Fruit fly (Drosophila melanogaster) whole organism, pupa: ENCODE data around the gene CG31810.

Experiments
- CG10348 ChIP-seq: fragments of 200-800 bp; sonication (Bioruptor generic); IDR thresholded peaks from 2 replicates; pipeline ENCODE4 v1.3.6; 2022; ENCODE audit warnings: missing biosample characterization, missing genetic modification characterization
- CG12605 ChIP-seq: fragments of 200-800 bp; sonication (Bioruptor generic); IDR thresholded peaks from 2 replicates; pipeline ENCODE4 v1.3.6; 2022; ENCODE audit warnings: missing biosample characterization, missing genetic modification characterization
- CG13204 ChIP-seq: fragments of 200-800 bp; sonication (Bioruptor generic); optimal IDR thresholded peaks from 2 replicates; lab custom pipeline; 2018; ENCODE audit warnings: missing biosample characterization, mild to moderate bottlenecking, missing genetic modification characterization, moderate library complexity
- CG14655 ChIP-seq: fragments of 200-800 bp; sonication (Bioruptor generic); optimal IDR thresholded peaks from 3 replicates; lab custom pipeline; 2017; ENCODE audit warnings: mild to moderate bottlenecking, missing biosample characterization, missing genetic modification reagents, missing genetic modification characterization
- CG15710 ChIP-seq: fragments of 200-800 bp; sonication (Bioruptor generic); optimal IDR thresholded peaks from 2 replicates; lab custom pipeline; 2018; ENCODE audit warnings: missing biosample characterization, mild to moderate bottlenecking, missing genetic modification characterization, moderate library complexity
- CG17806 ChIP-seq: fragments of 200-800 bp; sonication (Bioruptor generic); optimal IDR thresholded peaks from 2 replicates; lab custom pipeline; 2018; ENCODE audit warnings: missing biosample characterization, mild to moderate bottlenecking, missing genetic modification characterization, moderate library complexity
- CG32121 ChIP-seq: fragments of 200-800 bp; sonication (Bioruptor generic); IDR thresholded peaks from 2 replicates; pipeline ENCODE4 v1.3.6; 2022; ENCODE audit warnings: missing biosample characterization, missing genetic modification characterization
- CG8159 ChIP-seq: fragments of 200-800 bp; sonication (Bioruptor generic); optimal IDR thresholded peaks from 3 replicates; lab custom pipeline; 2018; ENCODE audit warnings: missing biosample characterization, mild to moderate bottlenecking, missing genetic modification characterization, moderate library complexity
- CG8301 ChIP-seq: fragments of 200-800 bp; sonication (Bioruptor generic); optimal IDR thresholded peaks from 2 replicates; lab custom pipeline; 2018; ENCODE audit warnings: missing biosample characterization, mild to moderate bottlenecking, missing genetic modification characterization
- CG9948 ChIP-seq: fragments of 200-800 bp; sonication (Bioruptor generic); optimal IDR thresholded peaks from 2 replicates; lab custom pipeline; 2018; ENCODE audit warnings: missing biosample characterization, mild to moderate bottlenecking, missing genetic modification characterization, moderate library complexity
- Ets98B ChIP-seq: fragments of 200-800 bp; sonication (Bioruptor generic); IDR thresholded peaks from 2 replicates; pipeline ENCODE4 v1.3.6; 2022; ENCODE audit warnings: missing biosample characterization, missing genetic modification characterization
- Pif1A ChIP-seq: fragments of 200-800 bp; sonication (Bioruptor generic); optimal IDR thresholded peaks from 3 replicates; lab custom pipeline; 2016; ENCODE audit warnings: missing biosample characterization, missing genetic modification characterization
- Pif1B ChIP-seq: fragments of 200-800 bp; sonication (Bioruptor generic); optimal IDR thresholded peaks from 3 replicates; lab custom pipeline; 2016; ENCODE audit warnings: missing biosample characterization, missing genetic modification characterization
- Snoo ChIP-seq: fragments of 200-800 bp; sonication (Bioruptor generic); optimal IDR thresholded peaks from 3 replicates; lab custom pipeline; 2017; ENCODE audit warnings: missing biosample characterization, mild to moderate bottlenecking, missing genetic modification characterization, inconsistent platforms
- fd96Ca ChIP-seq: fragments of 200-800 bp; sonication (Bioruptor generic); IDR thresholded peaks from 3 replicates; pipeline ENCODE4 v1.3.6; 2022; ENCODE audit warnings: missing biosample characterization, missing genetic modification characterization
- rn ChIP-seq: fragments of 200-800 bp; sonication (Bioruptor generic); IDR thresholded peaks from 2 replicates; pipeline ENCODE4 v1.3.6; 2022; ENCODE audit warnings: missing biosample characterization, missing genetic modification characterization

The CG31810 gene

DNA sequence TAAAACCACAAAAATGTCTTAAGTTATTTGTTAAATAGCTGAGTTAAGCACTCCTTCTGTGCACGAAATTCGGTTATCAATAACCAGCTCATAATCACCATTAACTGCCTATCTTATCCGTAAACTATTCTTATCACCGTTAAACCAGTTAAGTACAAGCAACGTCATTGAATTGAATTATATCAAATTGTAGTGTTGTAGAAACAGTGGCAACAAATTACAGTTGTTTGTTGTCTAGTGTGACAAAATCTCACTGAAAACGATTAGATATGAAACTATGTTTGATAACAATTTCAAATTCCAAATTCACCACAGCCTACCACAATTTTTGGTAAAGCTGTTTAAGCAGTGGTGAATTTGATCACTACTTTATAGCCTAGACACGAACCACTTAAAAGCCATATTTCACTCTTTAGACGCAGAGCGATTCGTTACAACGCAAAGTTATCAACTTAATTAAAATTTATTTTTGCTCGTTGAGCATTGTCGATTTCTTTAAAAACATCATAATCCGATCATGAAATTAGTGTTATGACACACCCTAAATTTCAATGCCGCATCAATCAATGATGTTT lies 50.5 kb downstream of the CG31810 start:
- TF ChIP-seq CG10348 (GFP tag; lab: Robert Waterston, UW) (no peak), CG8301 (tag; lab: Kevin White, UChicago) (no peak), fd96Ca (GFP tag; lab: Robert Waterston, UW) (no peak)

- TF ChIP-seq Pif1A (GFP tag; lab: Kevin White, UChicago), result no peak
- no peak for TF ChIP-seq CG17806
- no peak for TF ChIP-seq CG8301 (tag; lab: Kevin White, UChicago)
- no peak for TF ChIP-seq CG15710 (tag; lab: Kevin White, UChicago)
- TF ChIP-seq CG32121 (GFP tag; lab: Robert Waterston, UW), result no peak
- TF ChIP-seq CG14655 (GFP tag; lab: Kevin White, UChicago), result no peak
- no peak for TF ChIP-seq CG12605 (GFP tag; lab: Robert Waterston, UW)
- no peak for TF ChIP-seq CG8159 (tag; lab: Kevin White, UChicago)
- no peak for TF ChIP-seq rn (GFP tag; lab: Robert Waterston, UW)
- no peak for TF ChIP-seq Snoo (tag; lab: Kevin White, UChicago)
- TF ChIP-seq Ets98B (GFP tag; lab: Robert Waterston, UW), result no peak
- no peak for TF ChIP-seq Pif1B (GFP tag; lab: Kevin White, UChicago)
- no peak for TF ChIP-seq CG9948 (tag; lab: Kevin White, UChicago)
- no peak for TF ChIP-seq CG13204 (GFP tag; lab: Kevin White, UChicago)
Measured at dm6 chr2L:16799496-16799895, 52.7 kb downstream of the CG31810 start.
